Fruit fly (Drosophila melanogaster) whole organism, embryonic: ENCODE data around the gene CG12177.

ENCODE experiments used
- Asciz ChIP-seq: fragments of 200-800 bp; sonication (Bioruptor generic); optimal IDR thresholded peaks from 2 replicates; lab custom pipeline; 2017; ENCODE audit warnings: missing biosample characterization, mild to moderate bottlenecking, missing genetic modification characterization, missing genetic modification reagents
- CG1024 ChIP-seq: fragments of 200-800 bp; sonication (Bioruptor generic); IDR thresholded peaks from 2 replicates; pipeline ENCODE4 v1.3.6; 2022; ENCODE audit warnings: missing biosample characterization, missing genetic modification characterization
- CG10543 ChIP-seq: fragments of 200-800 bp; sonication (Bioruptor generic); optimal IDR thresholded peaks from 3 replicates; lab custom pipeline; 2017; ENCODE audit warnings: missing biosample characterization, mild to moderate bottlenecking, missing genetic modification characterization, moderate library complexity
- CG11696 ChIP-seq: fragments of 200-800 bp; sonication (Bioruptor generic); IDR thresholded peaks from 2 replicates; pipeline ENCODE4 v1.3.6; 2022; ENCODE audit warnings: missing biosample characterization, missing genetic modification characterization
- CG12104 ChIP-seq: fragments of 200-800 bp; sonication (Bioruptor generic); optimal IDR thresholded peaks from 3 replicates; lab custom pipeline; 2016; ENCODE audit warnings: missing biosample characterization, missing genetic modification characterization
- CG14050 ChIP-seq: fragments of 200-800 bp; sonication (Bioruptor generic); IDR thresholded peaks from 3 replicates; pipeline ENCODE4 v1.3.6; 2022; ENCODE audit warnings: missing biosample characterization, missing genetic modification characterization
- CG17612 ChIP-seq: fragments of 200-800 bp; sonication (Bioruptor generic); IDR thresholded peaks from 2 replicates; pipeline ENCODE4 v1.3.6; 2022; ENCODE audit warnings: missing biosample characterization, missing genetic modification characterization
- CG18476 ChIP-seq: fragments of 200-800 bp; sonication (Bioruptor generic); optimal IDR thresholded peaks from 2 replicates; lab custom pipeline; 2016; ENCODE audit warnings: missing biosample characterization, mild to moderate bottlenecking, missing genetic modification characterization
- CG18599 ChIP-seq: fragments of 200-800 bp; sonication (Bioruptor generic); optimal IDR thresholded peaks from 3 replicates; lab custom pipeline; 2017; ENCODE audit warnings: missing biosample characterization, missing genetic modification characterization, mild to moderate bottlenecking, moderate library complexity, missing genetic modification reagents
- CG2712 ChIP-seq: fragments of 200-800 bp; optimal IDR thresholded peaks from 3 replicates; lab custom pipeline; 2019; ENCODE audit warnings: missing biosample characterization, mild to moderate bottlenecking, missing genetic modification characterization, moderate library complexity
- CG31365 ChIP-seq: fragments of 200-800 bp; sonication (Bioruptor generic); optimal IDR thresholded peaks from 2 replicates; lab custom pipeline; 2018; ENCODE audit warnings: missing biosample characterization, mild to moderate bottlenecking, missing genetic modification characterization
- CG3847 ChIP-seq: fragments of 200-800 bp; sonication (Bioruptor generic); IDR thresholded peaks from 2 replicates; pipeline ENCODE4 v1.3.6; 2022; ENCODE audit warnings: missing biosample characterization, missing genetic modification characterization
- CG4617 ChIP-seq: fragments of 200-800 bp; sonication (Bioruptor generic); optimal IDR thresholded peaks from 3 replicates; lab custom pipeline; 2016; ENCODE audit warnings: missing biosample characterization, missing genetic modification characterization, borderline replicate concordance
- CG6683 ChIP-seq: fragments of 200-800 bp; sonication (Bioruptor generic); optimal IDR thresholded peaks from 2 replicates; lab custom pipeline; 2017; ENCODE audit warnings: missing biosample characterization, mild to moderate bottlenecking, missing genetic modification characterization, missing genetic modification reagents
- CG7839 ChIP-seq: fragments of 200-800 bp; sonication (Bioruptor generic); optimal IDR thresholded peaks from 3 replicates; lab custom pipeline; 2018; ENCODE audit warnings: missing biosample characterization, mild to moderate bottlenecking, missing genetic modification characterization, moderate library complexity
- CG7987 ChIP-seq: fragments of 200-800 bp; sonication (Bioruptor generic); optimal IDR thresholded peaks from 2 replicates; lab custom pipeline; 2018; ENCODE audit warnings: missing biosample characterization, mild to moderate bottlenecking, missing genetic modification characterization, moderate library complexity
- CG8089 ChIP-seq: fragments of 200-800 bp; sonication (Bioruptor generic); optimal IDR thresholded peaks from 3 replicates; lab custom pipeline; 2016; ENCODE audit warnings: missing biosample characterization, missing genetic modification characterization
- CG9797 ChIP-seq: fragments of 200-800 bp; sonication (Bioruptor generic); optimal IDR thresholded peaks from 3 replicates; lab custom pipeline; 2018; ENCODE audit warnings: missing biosample characterization, mild to moderate bottlenecking, missing genetic modification characterization
- CG9932 ChIP-seq: fragments of 200-800 bp; sonication (Bioruptor generic); IDR thresholded peaks from 2 replicates; pipeline ENCODE4 v1.3.6; 2022; ENCODE audit warnings: missing biosample characterization, missing genetic modification characterization
- Dfd ChIP-seq, 2 experiments: fragments of >200 bp; optimal IDR thresholded peaks; 2 replicates each; lab custom pipeline; 2017; ENCODE audit warnings: missing biosample characterization in 2 of 2, missing genetic modification characterization in 2 of 2
- Dip2 ChIP-seq: fragments of 200-800 bp; sonication (Bioruptor generic); IDR thresholded peaks from 2 replicates; pipeline ENCODE4 v1.3.6; 2022; ENCODE audit warnings: missing biosample characterization, missing genetic modification characterization
- Eip74EF ChIP-seq, 2 experiments: fragments of 200-800 bp in 1 of 2; fragments of >200 bp in 1 of 2; sonication (Bioruptor generic) in 1 of 2; optimal IDR thresholded peaks; 2 replicates each; lab custom pipeline; 2017 to 2019; ENCODE audit warnings: missing biosample characterization in 2 of 2, missing genetic modification characterization in 2 of 2, mild to moderate bottlenecking in 1 of 2, moderate library complexity in 1 of 2
- Fer1 ChIP-seq: fragments of 200-800 bp; sonication (Bioruptor generic); optimal IDR thresholded peaks from 2 replicates; lab custom pipeline; 2017; ENCODE audit warnings: missing biosample characterization, mild to moderate bottlenecking, missing genetic modification characterization
- Hand ChIP-seq: fragments of 200-800 bp; sonication (Bioruptor generic); optimal IDR thresholded peaks from 2 replicates; lab custom pipeline; 2017; ENCODE audit warnings: mild to moderate bottlenecking, missing biosample characterization, missing genetic modification reagents, missing genetic modification characterization
- HmgZ ChIP-seq: fragments of 200-800 bp; sonication (Bioruptor generic); optimal IDR thresholded peaks from 2 replicates; lab custom pipeline; 2018; ENCODE audit warnings: missing biosample characterization, mild to moderate bottlenecking, missing genetic modification characterization
- Hr51 ChIP-seq, 2 experiments: fragments of 200-800 bp; sonication (Bioruptor generic); optimal IDR thresholded peaks; 2 replicates in 1 of 2; 3 replicates in 1 of 2; lab custom pipeline; 2016 to 2018; ENCODE audit warnings: missing biosample characterization in 2 of 2, missing genetic modification characterization in 2 of 2, mild to moderate bottlenecking in 1 of 2, moderate library complexity in 1 of 2
- Jarid2 ChIP-seq: fragments of 200-800 bp; sonication (Bioruptor generic); optimal IDR thresholded peaks from 3 replicates; lab custom pipeline; 2017; ENCODE audit warnings: mild to moderate bottlenecking, missing biosample characterization, missing genetic modification reagents, missing genetic modification characterization
- Ravus ChIP-seq: fragments of 200-800 bp; sonication (Bioruptor generic); IDR thresholded peaks from 2 replicates; pipeline ENCODE4 v1.3.6; 2022; ENCODE audit warnings: missing biosample characterization, missing genetic modification characterization
- Rfx ChIP-seq: fragments of 200-800 bp; sonication (Bioruptor generic); IDR thresholded peaks from 2 replicates; pipeline ENCODE4 v1.3.6; 2022; ENCODE audit warnings: missing biosample characterization, missing genetic modification characterization
- amos ChIP-seq: fragments of 200-800 bp; sonication (Bioruptor generic); IDR thresholded peaks from 2 replicates; pipeline ENCODE4 v1.3.6; 2022; ENCODE audit warnings: missing biosample characterization, missing genetic modification characterization; ENCODE audit not compliant: partially characterized antibody
- corto ChIP-seq: fragments of 200-800 bp; sonication (Bioruptor generic); optimal IDR thresholded peaks from 2 replicates; lab custom pipeline; 2016; ENCODE audit warnings: missing biosample characterization, mild to moderate bottlenecking, missing genetic modification characterization, moderate library complexity
- crc ChIP-seq: fragments of 200-800 bp; sonication (Bioruptor generic); optimal IDR thresholded peaks from 2 replicates; lab custom pipeline; 2016; ENCODE audit warnings: missing biosample characterization, missing genetic modification characterization
- cwo ChIP-seq: fragments of 200-800 bp; sonication (Bioruptor generic); optimal IDR thresholded peaks from 3 replicates; lab custom pipeline; 2017; ENCODE audit warnings: missing biosample characterization, missing genetic modification characterization, mild to moderate bottlenecking, moderate library complexity, missing genetic modification reagents
- dmrt11E ChIP-seq: fragments of 200-800 bp; sonication (Bioruptor generic); optimal IDR thresholded peaks from 3 replicates; lab custom pipeline; 2018; ENCODE audit warnings: missing biosample characterization, mild to moderate bottlenecking, missing genetic modification characterization, moderate library complexity
- lola ChIP-seq, 3 experiments: fragments of >200 bp in 2 of 3; fragments of 200-800 bp in 1 of 3; sonication (Bioruptor generic) in 1 of 3; optimal IDR thresholded peaks; 2 replicates each; lab custom pipeline; 2017 to 2019; ENCODE audit warnings: missing biosample characterization in 3 of 3, missing genetic modification characterization in 3 of 3, mild to moderate bottlenecking in 1 of 3, moderate library complexity in 1 of 3
- luna ChIP-seq: fragments of 200-800 bp; sonication (Bioruptor generic); optimal IDR thresholded peaks from 2 replicates; lab custom pipeline; 2016; ENCODE audit warnings: missing biosample characterization, missing genetic modification characterization
- odd ChIP-seq: fragments of 200-800 bp; sonication (Bioruptor generic); optimal IDR thresholded peaks from 2 replicates; lab custom pipeline; 2017; ENCODE audit warnings: missing biosample characterization, mild to moderate bottlenecking, missing genetic modification characterization
- org-1 ChIP-seq: fragments of 200-800 bp; sonication (Bioruptor generic); optimal IDR thresholded peaks from 2 replicates; lab custom pipeline; 2017; ENCODE audit warnings: missing biosample characterization, missing genetic modification characterization
- prd ChIP-seq, 3 experiments: fragments of >200 bp in 2 of 3; fragments of 200-800 bp in 1 of 3; sonication (Bioruptor generic) in 1 of 3; optimal IDR thresholded peaks in 2 of 3; IDR thresholded peaks in 1 of 3; 2 replicates in 2 of 3; 3 replicates in 1 of 3; pipeline versions ENCODE4 v1.3.6 to Lab custom; 2017 to 2022; ENCODE audit warnings: missing biosample characterization in 1 of 3, missing genetic modification characterization in 1 of 3
- rib ChIP-seq: fragments of 200-800 bp; sonication (Bioruptor generic); IDR thresholded peaks from 2 replicates; pipeline ENCODE4 v1.3.6; 2022; ENCODE audit warnings: missing biosample characterization, missing genetic modification characterization
- tin ChIP-seq: fragments of 200-800 bp; sonication (Bioruptor generic); optimal IDR thresholded peaks from 3 replicates; lab custom pipeline; 2016; ENCODE audit warnings: missing biosample characterization, missing genetic modification characterization
- ttk ChIP-seq: fragments of 200-800 bp; sonication (Bioruptor generic); IDR thresholded peaks from 2 replicates; pipeline ENCODE4 v2.1.2; 2022; ENCODE audit warnings: missing biosample characterization, missing genetic modification characterization
- wdn ChIP-seq: fragments of 200-800 bp; sonication (Bioruptor generic); IDR thresholded peaks from 2 replicates; pipeline ENCODE4 v1.3.6; 2022; ENCODE audit warnings: missing biosample characterization, missing genetic modification characterization
- zen ChIP-seq: fragments of 200-800 bp; sonication (Bioruptor generic); optimal IDR thresholded peaks from 3 replicates; lab custom pipeline; 2018; ENCODE audit warnings: missing biosample characterization, mild to moderate bottlenecking, missing genetic modification characterization, moderate library complexity

The CG12177 gene

dm6 chrX:13636810-13637209, 43.5 kb downstream of the CG12177 start (continued):
- no peak for TF ChIP-seq CG2712

DNA sequence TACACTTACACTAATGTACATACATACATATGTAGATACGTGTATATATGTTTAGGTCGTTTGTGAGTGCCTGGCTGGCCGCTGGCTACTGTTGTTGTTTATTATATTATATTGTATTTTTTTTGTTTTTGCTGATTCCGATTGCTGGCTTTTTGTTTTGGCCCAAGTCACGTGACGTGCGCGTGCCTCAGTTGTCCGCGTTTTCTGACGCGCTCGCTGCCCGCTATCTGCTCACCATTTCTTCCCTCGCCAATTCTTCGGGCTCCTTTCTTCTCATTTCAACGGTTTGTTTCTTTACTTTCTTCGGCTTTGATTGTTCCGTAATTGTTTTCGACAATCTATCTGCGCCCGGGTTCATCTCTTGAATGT, 45.3 kb downstream of the CG12177 start:
- TF ChIP-seq dmrt11E (tag; lab: Kevin White, UChicago): no peak
- peak; percentile 87 for TF ChIP-seq cwo (GFP tag; lab: Kevin White, UChicago)
- peak; percentile 57 for TF ChIP-seq CG7987 (GFP tag; lab: Kevin White, UChicago)
- peak; percentile 5 for TF ChIP-seq corto (GFP tag; lab: Kevin White, UChicago)

- peak; percentile 63 for TF ChIP-seq CG7987 (GFP tag; lab: Kevin White, UChicago)
- TF ChIP-seq odd: peak; percentile 51
- TF ChIP-seq CG1024: no peak; the same call in 1 of the 2 replicates
- peak; percentile 63 for TF ChIP-seq CG7839
- peak; percentile 52 for TF ChIP-seq CG12104
- TF ChIP-seq CG8089: no peak
- TF ChIP-seq zen (tag; lab: Kevin White, UChicago): no peak
- TF ChIP-seq luna (GFP tag; lab: Kevin White, UChicago): peak; percentile 51
- TF ChIP-seq Asciz: peak; percentile 36
- TF ChIP-seq prd (optimal IDR thresholded peaks at IDR 0.05; lab: Kevin White, UChicago): no peak
- peak; percentile 54 for TF ChIP-seq prd (GFP tag; IDR thresholded peaks at IDR 0.05; lab: Robert Waterston, UW)
- no peak for TF ChIP-seq Ravus (GFP tag; lab: Robert Waterston, UW)
- peak; percentile 50 for TF ChIP-seq CG3847
- peak; percentile 80 for TF ChIP-seq Fer1 (GFP tag; lab: Kevin White, UChicago)
- no peak; the same call in 1 of the 2 replicates for TF ChIP-seq CG11696
- TF ChIP-seq Dip2 (GFP tag; lab: Robert Waterston, UW): no peak
- no peak for TF ChIP-seq Dfd (GFP tag; optimal IDR thresholded peaks at IDR 0.05; lab: Kevin White, UChicago)
- no peak for TF ChIP-seq CG14050 (GFP tag; lab: Robert Waterston, UW)
- peak; percentile 71 for TF ChIP-seq CG9932 (GFP tag; lab: Robert Waterston, UW)
- TF ChIP-seq CG10543: peak; percentile 89
- TF ChIP-seq Hr51 (GFP tag; optimal IDR thresholded peaks at IDR 0.05; lab: Kevin White, UChicago): peak; percentile 14 to 20
- TF ChIP-seq org-1: peak; percentile 42
- TF ChIP-seq wdn: no peak; the same call in 1 of the 2 replicates
- no peak for TF ChIP-seq CG9797 (GFP tag; lab: Kevin White, UChicago)
- peak; percentile 35 for TF ChIP-seq CG6683 (GFP tag; lab: Kevin White, UChicago)
- peak; percentile 70 for TF ChIP-seq CG18599 (GFP tag; lab: Kevin White, UChicago)
- TF ChIP-seq CG31365 (tag; lab: Kevin White, UChicago): peak; percentile 35
- TF ChIP-seq ttk: no peak
- TF ChIP-seq Jarid2: peak; percentile 34
- TF ChIP-seq amos (GFP tag; lab: Robert Waterston, UW): no peak
- no peak for TF ChIP-seq lola (GFP tag; optimal IDR thresholded peaks at IDR 0.05; lab: Kevin White, UChicago)
- TF ChIP-seq crc (GFP tag; lab: Kevin White, UChicago): peak; percentile 24
- TF ChIP-seq rib: peak; percentile 60; the same call in 1 of the 2 replicates
- TF ChIP-seq CG4617 (GFP tag; lab: Kevin White, UChicago): no peak
- TF ChIP-seq Rfx (GFP tag; lab: Robert Waterston, UW): peak; percentile 59; the same call in 1 of the 2 replicates
- peak; percentile 47 for TF ChIP-seq Hand (GFP tag; lab: Kevin White, UChicago)
- no peak for TF ChIP-seq CG18476 (GFP tag; lab: Kevin White, UChicago)
- no peak for TF ChIP-seq tin (GFP tag; lab: Kevin White, UChicago)
- peak; percentile 38 for TF ChIP-seq HmgZ
- peak in 1 of 2 experiments; percentile 20 for TF ChIP-seq Eip74EF (GFP tag; optimal IDR thresholded peaks at IDR 0.05; lab: Kevin White, UChicago)
- no peak for TF ChIP-seq CG17612 (GFP tag; lab: Robert Waterston, UW)
These were observed 45.9 kb downstream of the CG12177 start for dm6 chrX:13634254-13634999.
